Fruit fly (Drosophila melanogaster) whole organism, embryonic: ENCODE results near the gene CG11726.

ENCODE experiments used
- Ada2b ChIP-seq: fragments of 200-800 bp; sonication (Bioruptor generic); IDR thresholded peaks from 2 replicates; pipeline ENCODE4 v1.3.6; 2022; ENCODE audit warnings: missing biosample characterization, missing genetic modification characterization
- Atf3 ChIP-seq: fragments of 200-800 bp; sonication (Bioruptor generic); optimal IDR thresholded peaks from 3 replicates; lab custom pipeline; 2016; ENCODE audit warnings: missing biosample characterization, missing genetic modification characterization
- B-H1 ChIP-seq: fragments of 200-800 bp; sonication (Bioruptor generic); IDR thresholded peaks from 3 replicates; pipeline ENCODE4 v1.3.6; 2022; ENCODE audit warnings: missing biosample characterization, missing genetic modification characterization
- BtbVII ChIP-seq: fragments of 200-800 bp; sonication (Bioruptor generic); optimal IDR thresholded peaks from 3 replicates; lab custom pipeline; 2017; ENCODE audit warnings: missing biosample characterization, mild to moderate bottlenecking, missing genetic modification characterization
- Bteb2 ChIP-seq: fragments of 200-800 bp; sonication (Bioruptor generic); optimal IDR thresholded peaks from 2 replicates; lab custom pipeline; 2016; ENCODE audit warnings: missing biosample characterization, missing genetic modification characterization
- CG10959 ChIP-seq: fragments of 200-800 bp; sonication (Bioruptor generic); IDR thresholded peaks from 2 replicates; pipeline ENCODE4 v1.3.6; 2022; ENCODE audit warnings: missing biosample characterization, missing genetic modification characterization
- CG11247 ChIP-seq: fragments of 200-800 bp; sonication (Bioruptor generic); IDR thresholded peaks from 2 replicates; pipeline ENCODE4 v1.3.6; 2022; ENCODE audit warnings: missing biosample characterization, missing genetic modification characterization
- CG11560 ChIP-seq: fragments of 200-800 bp; sonication (Bioruptor generic); IDR thresholded peaks from 3 replicates; pipeline ENCODE4 v1.3.6; 2022; ENCODE audit warnings: missing biosample characterization, missing genetic modification characterization
- CG12219 ChIP-seq: fragments of 200-800 bp; sonication (Bioruptor generic); optimal IDR thresholded peaks from 3 replicates; lab custom pipeline; 2018; ENCODE audit warnings: missing biosample characterization, mild to moderate bottlenecking, missing genetic modification characterization
- CG12744 ChIP-seq: fragments of 200-800 bp; sonication (Bioruptor generic); optimal IDR thresholded peaks from 2 replicates; lab custom pipeline; 2016; ENCODE audit warnings: missing biosample characterization, missing genetic modification characterization
- CG15269 ChIP-seq: fragments of 200-800 bp; sonication (Bioruptor generic); optimal IDR thresholded peaks from 2 replicates; lab custom pipeline; 2018; ENCODE audit warnings: missing biosample characterization, mild to moderate bottlenecking, missing genetic modification characterization, moderate library complexity
- CG1603 ChIP-seq: fragments of 200-800 bp; sonication (Bioruptor generic); optimal IDR thresholded peaks from 2 replicates; lab custom pipeline; 2019; ENCODE audit warnings: missing biosample characterization, mild to moderate bottlenecking, missing genetic modification characterization, moderate library complexity
- CG16863 ChIP-seq: fragments of 200-800 bp; sonication (Bioruptor generic); optimal IDR thresholded peaks from 3 replicates; lab custom pipeline; 2016; ENCODE audit warnings: missing biosample characterization, missing genetic modification characterization
- CG1832 ChIP-seq: fragments of 200-800 bp; sonication (Bioruptor generic); optimal IDR thresholded peaks from 2 replicates; lab custom pipeline; 2017; ENCODE audit warnings: missing biosample characterization, mild to moderate bottlenecking, missing genetic modification characterization, inconsistent platforms
- CG18476 ChIP-seq: fragments of 200-800 bp; sonication (Bioruptor generic); optimal IDR thresholded peaks from 2 replicates; lab custom pipeline; 2016; ENCODE audit warnings: missing biosample characterization, mild to moderate bottlenecking, missing genetic modification characterization
- CG4328 ChIP-seq: fragments of 200-800 bp; sonication (Bioruptor generic); optimal IDR thresholded peaks from 3 replicates; lab custom pipeline; 2017; ENCODE audit warnings: missing biosample characterization, missing genetic modification reagents, missing genetic modification characterization
- CG5245 ChIP-seq: fragments of 200-800 bp; sonication (Bioruptor generic); optimal IDR thresholded peaks from 3 replicates; lab custom pipeline; 2016; ENCODE audit warnings: missing biosample characterization, missing genetic modification characterization
- CG8944 ChIP-seq: fragments of 200-800 bp; sonication (Bioruptor generic); optimal IDR thresholded peaks from 3 replicates; lab custom pipeline; 2016; ENCODE audit warnings: missing biosample characterization, missing genetic modification characterization
- Deaf1 ChIP-seq: fragments of 200-800 bp; optimal IDR thresholded peaks from 3 replicates; lab custom pipeline; 2019; ENCODE audit warnings: missing biosample characterization, mild to moderate bottlenecking, missing genetic modification characterization, moderate library complexity
- Drgx ChIP-seq: fragments of 200-800 bp; sonication (Bioruptor generic); IDR thresholded peaks from 2 replicates; pipeline ENCODE4 v1.3.6; 2022; ENCODE audit warnings: missing biosample characterization, missing genetic modification characterization
- Fer2 ChIP-seq: fragments of 200-800 bp; sonication (Bioruptor generic); optimal IDR thresholded peaks from 2 replicates; lab custom pipeline; 2018; ENCODE audit warnings: missing biosample characterization, mild to moderate bottlenecking, missing genetic modification characterization, moderate library complexity
- H15 ChIP-seq: fragments of 200-800 bp; sonication (Bioruptor generic); IDR thresholded peaks from 3 replicates; pipeline ENCODE4 v1.3.6; 2022; ENCODE audit warnings: missing biosample characterization, missing genetic modification characterization
- HLHmδ ChIP-seq: fragments of 200-800 bp; sonication (Bioruptor generic); optimal IDR thresholded peaks from 2 replicates; lab custom pipeline; 2018; ENCODE audit warnings: missing biosample characterization, mild to moderate bottlenecking, missing genetic modification characterization, moderate library complexity
- Hey ChIP-seq: fragments of 200-800 bp; sonication (Bioruptor generic); optimal IDR thresholded peaks from 3 replicates; lab custom pipeline; 2018; ENCODE audit warnings: missing biosample characterization, mild to moderate bottlenecking, missing genetic modification characterization
- Hr51 ChIP-seq, 2 experiments: fragments of 200-800 bp; sonication (Bioruptor generic); optimal IDR thresholded peaks; 2 replicates in 1 of 2; 3 replicates in 1 of 2; lab custom pipeline; 2016 to 2018; ENCODE audit warnings: missing biosample characterization in 2 of 2, missing genetic modification characterization in 2 of 2, mild to moderate bottlenecking in 1 of 2, moderate library complexity in 1 of 2
- Med ChIP-seq: fragments of 200-800 bp; sonication (Bioruptor generic); peaks from one replicate; lab custom pipeline; 2016; ENCODE audit warnings: missing biosample characterization, missing genetic modification characterization, mild to moderate bottlenecking, inconsistent platforms, moderate library complexity
- NFAT ChIP-seq: fragments of 200-800 bp; sonication (Bioruptor generic); IDR thresholded peaks from 2 replicates; pipeline ENCODE4 v1.3.6; 2022; ENCODE audit warnings: missing biosample characterization, missing genetic modification characterization
- Nf-YA ChIP-seq: fragments of 200-800 bp; sonication (Bioruptor generic); IDR thresholded peaks from 2 replicates; pipeline ENCODE4 v1.3.6; 2022; ENCODE audit warnings: missing biosample characterization, missing genetic modification characterization
- Opbp ChIP-seq: fragments of 200-800 bp; sonication (Bioruptor generic); IDR thresholded peaks from 3 replicates; pipeline ENCODE4 v1.3.6; 2022; ENCODE audit warnings: missing biosample characterization, missing genetic modification characterization; ENCODE audit not compliant: partially characterized antibody
- ash1 ChIP-seq: fragments of 200-800 bp; sonication (Bioruptor generic); optimal IDR thresholded peaks from 2 replicates; lab custom pipeline; 2018; ENCODE audit warnings: missing biosample characterization, mild to moderate bottlenecking, missing genetic modification characterization
- bigmax ChIP-seq: fragments of 200-800 bp; sonication (Bioruptor generic); optimal IDR thresholded peaks from 2 replicates; lab custom pipeline; 2018; ENCODE audit warnings: missing biosample characterization, mild to moderate bottlenecking, missing genetic modification characterization
- bsh ChIP-seq, 2 experiments: fragments of 200-800 bp; sonication (Bioruptor generic); optimal IDR thresholded peaks; 2 replicates each; lab custom pipeline; 2017 to 2018; ENCODE audit warnings: mild to moderate bottlenecking in 2 of 2, missing biosample characterization in 2 of 2, missing genetic modification characterization in 2 of 2, moderate library complexity in 1 of 2
- chinmo ChIP-seq: fragments of 200-800 bp; sonication (Bioruptor generic); IDR thresholded peaks from 4 replicates; pipeline ENCODE4 v1.3.6; 2022; ENCODE audit warnings: missing biosample characterization, missing genetic modification characterization; ENCODE audit not compliant: partially characterized antibody
- crc ChIP-seq: fragments of 200-800 bp; sonication (Bioruptor generic); optimal IDR thresholded peaks from 2 replicates; lab custom pipeline; 2016; ENCODE audit warnings: missing biosample characterization, missing genetic modification characterization
- dm ChIP-seq: fragments of 200-800 bp; sonication (Bioruptor generic); optimal IDR thresholded peaks from 3 replicates; lab custom pipeline; 2016; ENCODE audit warnings: missing biosample characterization, missing genetic modification characterization
- eyg ChIP-seq: fragments of 200-800 bp; sonication (Bioruptor generic); optimal IDR thresholded peaks from 3 replicates; lab custom pipeline; 2016; ENCODE audit warnings: missing biosample characterization, missing genetic modification characterization
- kni ChIP-seq: fragments of 200-800 bp; sonication (Bioruptor generic); optimal IDR thresholded peaks from 3 replicates; lab custom pipeline; 2017; ENCODE audit warnings: mild to moderate bottlenecking, missing biosample characterization, missing genetic modification reagents, missing genetic modification characterization
- mirr ChIP-seq: fragments of 200-800 bp; sonication (Bioruptor generic); optimal IDR thresholded peaks from 3 replicates; lab custom pipeline; 2018; ENCODE audit warnings: missing biosample characterization, mild to moderate bottlenecking, missing genetic modification characterization
- nau ChIP-seq: fragments of 200-800 bp; sonication (Bioruptor generic); optimal IDR thresholded peaks from 3 replicates; lab custom pipeline; 2017; ENCODE audit warnings: missing biosample characterization, mild to moderate bottlenecking, missing genetic modification characterization, missing genetic modification reagents
- nom ChIP-seq: fragments of 200-800 bp; sonication (Bioruptor generic); optimal IDR thresholded peaks from 2 replicates; lab custom pipeline; 2017; ENCODE audit warnings: missing biosample characterization, missing genetic modification characterization, mild to moderate bottlenecking, moderate library complexity, missing genetic modification reagents
- ranshi ChIP-seq: fragments of 200-800 bp; sonication (Bioruptor generic); IDR thresholded peaks from 2 replicates; pipeline ENCODE4 v1.3.6; 2022; ENCODE audit warnings: missing biosample characterization, missing genetic modification characterization
- rib ChIP-seq: fragments of 200-800 bp; sonication (Bioruptor generic); IDR thresholded peaks from 2 replicates; pipeline ENCODE4 v1.3.6; 2022; ENCODE audit warnings: missing biosample characterization, missing genetic modification characterization
- sim ChIP-seq: fragments of 200-800 bp; sonication (Bioruptor generic); IDR thresholded peaks from 2 replicates; pipeline ENCODE4 v1.3.6; 2022; ENCODE audit warnings: missing biosample characterization, missing genetic modification characterization
- slbo ChIP-seq: fragments of 200-800 bp; sonication (Bioruptor generic); IDR thresholded peaks from 2 replicates; pipeline ENCODE4 v1.3.6; 2022; ENCODE audit warnings: missing biosample characterization, missing genetic modification characterization
- sna ChIP-seq: fragments of 200-800 bp; sonication (Bioruptor generic); IDR thresholded peaks from 2 replicates; pipeline ENCODE4 v1.3.6; 2022; ENCODE audit warnings: missing biosample characterization, missing genetic modification characterization; ENCODE audit not compliant: partially characterized antibody
- tgo ChIP-seq: fragments of 200-800 bp; sonication (Bioruptor generic); IDR thresholded peaks from 3 replicates; pipeline ENCODE4 v1.3.6; 2022; ENCODE audit warnings: missing biosample characterization, missing genetic modification characterization
- unpg ChIP-seq: fragments of 200-800 bp; sonication (Bioruptor generic); optimal IDR thresholded peaks from 3 replicates; lab custom pipeline; 2018; ENCODE audit warnings: missing biosample characterization, mild to moderate bottlenecking, missing genetic modification characterization, moderate library complexity
- vnd ChIP-seq: fragments of 200-800 bp; sonication (Bioruptor generic); IDR thresholded peaks from 3 replicates; pipeline ENCODE4 v1.3.6; 2022; ENCODE audit warnings: missing biosample characterization, missing genetic modification characterization; ENCODE audit not compliant: partially characterized antibody
- yki ChIP-seq: fragments of >200 bp; optimal IDR thresholded peaks from 3 replicates; lab custom pipeline; 2018
- zf30C ChIP-seq: fragments of 200-800 bp; sonication (Bioruptor generic); optimal IDR thresholded peaks from 3 replicates; lab custom pipeline; 2018; ENCODE audit warnings: missing biosample characterization, mild to moderate bottlenecking, missing genetic modification characterization
- zfh2 ChIP-seq: fragments of 200-800 bp; sonication (Bioruptor generic); optimal IDR thresholded peaks from 2 replicates; lab custom pipeline; 2016; ENCODE audit warnings: missing biosample characterization, missing genetic modification characterization

The CG11726 gene

DNA sequence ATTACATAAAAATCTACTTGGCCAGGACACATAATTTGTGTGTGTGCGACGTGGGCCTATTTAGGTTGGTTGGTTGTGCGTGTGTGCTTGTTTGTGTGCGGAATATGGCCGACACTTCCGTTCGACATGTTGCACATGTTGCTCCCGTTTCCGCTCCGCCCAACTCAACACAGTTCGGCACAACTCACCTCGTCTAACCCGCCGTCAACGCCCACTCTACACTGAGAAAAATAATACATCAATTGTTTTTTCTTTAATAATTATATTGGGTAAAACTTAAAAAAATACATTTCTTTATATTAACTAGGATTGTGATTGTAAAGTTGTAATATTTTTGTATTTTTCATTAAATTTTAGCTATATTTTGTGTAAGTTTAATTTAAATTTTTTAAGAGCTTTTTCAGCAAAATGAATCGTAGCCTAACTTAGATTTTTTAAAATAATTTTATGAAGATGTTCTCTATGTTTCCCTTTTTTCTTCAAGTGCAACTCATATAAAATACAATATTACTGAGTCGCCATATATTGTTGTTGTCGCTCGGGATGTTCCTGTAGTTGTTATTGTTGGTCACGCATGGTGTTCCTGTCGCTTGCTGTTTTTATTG, 4.1 kb downstream of the CG11726 start (continued):
- TF ChIP-seq CG15269, result peak; percentile 64
- no peak for TF ChIP-seq nom (GFP tag; lab: Kevin White, UChicago)
- no peak for TF ChIP-seq CG11247 (GFP tag; lab: Robert Waterston, UW)
- no peak for TF ChIP-seq chinmo
- no peak for TF ChIP-seq yki
- TF ChIP-seq Bteb2 (GFP tag; lab: Kevin White, UChicago), result no peak
- TF ChIP-seq Drgx (GFP tag; lab: Robert Waterston, UW), result no peak
- no peak for TF ChIP-seq NFAT
- no peak for TF ChIP-seq bigmax
- TF ChIP-seq ash1 (GFP tag; lab: Kevin White, UChicago), result no peak
- TF ChIP-seq BtbVII (GFP tag; lab: Kevin White, UChicago), result no peak
- no peak for TF ChIP-seq nau (GFP tag; lab: Kevin White, UChicago)
- TF ChIP-seq Nf-YA, result no peak
- TF ChIP-seq vnd (GFP tag; lab: Robert Waterston, UW), result no peak
- TF ChIP-seq sim (GFP tag; lab: Robert Waterston, UW), result 0 out of 2 replicates have a peak, but pooled peaks have one; percentile 15
- no peak for TF ChIP-seq ranshi
- TF ChIP-seq B-H1 (GFP tag; lab: Robert Waterston, UW), result no peak
- 0 out of 2 replicates have a peak, but pooled peaks have one; percentile 16 for TF ChIP-seq Ada2b
- peak; percentile 53 for TF ChIP-seq Med (GFP tag; lab: Kevin White, UChicago)
- peak; percentile 36 for TF ChIP-seq Deaf1 (tag; lab: Kevin White, UChicago)
- no peak for TF ChIP-seq dm
- TF ChIP-seq H15 (GFP tag; lab: Robert Waterston, UW), result no peak
- no peak for TF ChIP-seq eyg (GFP tag; lab: Kevin White, UChicago)
- no peak for TF ChIP-seq CG11560 (tag; lab: Robert Waterston, UW)
- peak; percentile 54 for TF ChIP-seq slbo (GFP tag; lab: Robert Waterston, UW)
- no peak for TF ChIP-seq sna (GFP tag; lab: Robert Waterston, UW)
- peak; percentile 19 for TF ChIP-seq CG4328 (GFP tag; lab: Kevin White, UChicago)
- TF ChIP-seq CG5245 (GFP tag; lab: Kevin White, UChicago), result no peak
- TF ChIP-seq bsh (GFP tag; optimal IDR thresholded peaks at IDR 0.05; lab: Kevin White, UChicago), result peak in 1 of 2 experiments; percentile 52
- TF ChIP-seq CG18476 (GFP tag; lab: Kevin White, UChicago), result no peak
- TF ChIP-seq zf30C (GFP tag; lab: Kevin White, UChicago), result no peak
- no peak for TF ChIP-seq CG16863
- peak; percentile 77 for TF ChIP-seq unpg (GFP tag; lab: Kevin White, UChicago)
- TF ChIP-seq Fer2 (tag; lab: Kevin White, UChicago), result no peak
- TF ChIP-seq mirr (GFP tag; lab: Kevin White, UChicago), result no peak
- TF ChIP-seq CG10959 (GFP tag; lab: Robert Waterston, UW), result no peak
- TF ChIP-seq Hr51 (GFP tag; optimal IDR thresholded peaks at IDR 0.05; lab: Kevin White, UChicago), result peak in 1 of 2 experiments; percentile 63
- no peak for TF ChIP-seq Atf3 (GFP tag; lab: Kevin White, UChicago)
- TF ChIP-seq CG8944 (GFP tag; lab: Kevin White, UChicago), result no peak
- no peak for TF ChIP-seq CG1603 (tag; lab: Kevin White, UChicago)
- no peak for TF ChIP-seq crc (GFP tag; lab: Kevin White, UChicago)
- TF ChIP-seq tgo (GFP tag; lab: Robert Waterston, UW), result peak; percentile 68
- TF ChIP-seq HLHmδ (GFP tag; lab: Kevin White, UChicago), result no peak
- TF ChIP-seq zfh2 (GFP tag; lab: Kevin White, UChicago), result no peak
- no peak for TF ChIP-seq CG12219 (GFP tag; lab: Kevin White, UChicago)
- TF ChIP-seq Opbp (GFP tag; lab: Robert Waterston, UW), result no peak
- no peak for TF ChIP-seq rib
- peak; percentile 3 for TF ChIP-seq Hey (tag; lab: Kevin White, UChicago)
- no peak for TF ChIP-seq kni (GFP tag; lab: Kevin White, UChicago)
- no peak for TF ChIP-seq CG1832 (GFP tag; lab: Kevin White, UChicago)
- no peak for TF ChIP-seq CG12744 (GFP tag; lab: Kevin White, UChicago)
